Worm (Caenorhabditis elegans) whole organism, young adult: ENCODE data around the gene wdr-54.
A peak's percentile ranks its signal among the peaks of the same experiment; 100 is the strongest.

Source experiments
- B0035.1 ChIP-seq: sonication (generic microtip); optimal IDR thresholded peaks from 2 replicates; lab custom pipeline; 2016; ENCODE audit warnings: missing genetic modification characterization, mild to moderate bottlenecking, missing compliant biosample characterization, missing genotype, missing genetic modification reagents
- C06A6.2 ChIP-seq: fragments of 200-800 bp; sonication (Bioruptor generic); conservative IDR thresholded peaks from 2 replicates; pipeline ENCODE4 v1.3.6; 2022; ENCODE audit warnings: missing genetic modification characterization, missing compliant biosample characterization
- D2030.7 ChIP-seq: fragments of 200-800 bp; sonication (Bioruptor generic); IDR thresholded peaks from 2 replicates; pipeline ENCODE4 v1.3.6; 2022; ENCODE audit warnings: missing genetic modification reagents, missing genetic modification characterization, missing compliant biosample characterization
- F10E7.11 ChIP-seq: sonication (generic microtip); optimal IDR thresholded peaks from 2 replicates; lab custom pipeline; 2017; ENCODE audit warnings: mild to moderate bottlenecking, missing genetic modification characterization, moderate library complexity, missing compliant biosample characterization
- F22D6.2 ChIP-seq: sonication (generic microtip); optimal IDR thresholded peaks from 2 replicates; lab custom pipeline; 2016; ENCODE audit warnings: mild to moderate bottlenecking, missing genetic modification characterization, missing compliant biosample characterization
- F37B4.10 ChIP-seq: fragments of 200-800 bp; sonication (Bioruptor generic); IDR thresholded peaks from 2 replicates; pipeline ENCODE4 v1.3.6; 2022; ENCODE audit warnings: missing genetic modification characterization, missing compliant biosample characterization
- F55B11.4 ChIP-seq: sonication (generic microtip); optimal IDR thresholded peaks from 2 replicates; lab custom pipeline; 2016; ENCODE audit warnings: missing compliant biosample characterization, missing genetic modification characterization, borderline replicate concordance; ENCODE audit not compliant: insufficient read depth
- F57A8.1 ChIP-seq: fragments of 200-800 bp; sonication (Bioruptor generic); optimal IDR thresholded peaks from 2 replicates; lab custom pipeline; 2018; ENCODE audit warnings: mild to moderate bottlenecking, missing genetic modification characterization, moderate library complexity, missing compliant biosample characterization
- T07F8.4 ChIP-seq: sonication (generic microtip); optimal IDR thresholded peaks from 2 replicates; lab custom pipeline; 2016; ENCODE audit warnings: mild to moderate bottlenecking, missing genetic modification characterization, moderate library complexity, missing compliant biosample characterization
- Y79H2A.3 ChIP-seq: fragments of 200-800 bp; sonication (Bioruptor generic); conservative IDR thresholded peaks from 2 replicates; pipeline ENCODE4 v1.3.6; 2022; ENCODE audit warnings: missing genetic modification reagents, missing genetic modification characterization, missing compliant biosample characterization
- Y95B8A.8 ChIP-seq: fragments of 200-800 bp; sonication (Bioruptor generic); IDR thresholded peaks from 2 replicates; pipeline ENCODE4 v1.3.6; 2022; ENCODE audit warnings: missing genetic modification reagents, missing genetic modification characterization, missing compliant biosample characterization
- ZK185.1 ChIP-seq: sonication (generic microtip); optimal IDR thresholded peaks from 2 replicates; lab custom pipeline; 2016; ENCODE audit warnings: mild to moderate bottlenecking, missing genetic modification characterization, missing compliant biosample characterization; ENCODE audit not compliant: poor library complexity, severe bottlenecking
- ama-1 ChIP-seq, 3 experiments: fragments of 150-350 bp in 1 of 3; sonication (generic microtip) in 2 of 3; optimal IDR thresholded peaks; 2 replicates each; lab custom pipeline; 2014 to 2018; ENCODE audit warnings: missing biosample characterization in 2 of 3, missing genetic modification characterization in 2 of 3, missing genetic modification reagents in 2 of 3
- atf-7 ChIP-seq: sonication (generic microtip); optimal IDR thresholded peaks from 2 replicates; lab custom pipeline; 2017; ENCODE audit warnings: mild to moderate bottlenecking, missing genetic modification characterization, missing compliant biosample characterization
- attf-5 ChIP-seq: fragments of 200-800 bp; sonication (Bioruptor generic); optimal IDR thresholded peaks from 2 replicates; lab custom pipeline; 2018; ENCODE audit warnings: mild to moderate bottlenecking, missing genetic modification characterization, missing compliant biosample characterization
- ccch-3 ChIP-seq: fragments of 200-800 bp; sonication (Bioruptor generic); optimal IDR thresholded peaks from 2 replicates; lab custom pipeline; 2018; ENCODE audit warnings: mild to moderate bottlenecking, missing genetic modification characterization, missing compliant biosample characterization
- ceh-100 ChIP-seq: fragments of 200-800 bp; sonication (Bioruptor generic); IDR thresholded peaks from 2 replicates; pipeline ENCODE4 v1.3.6; 2022; ENCODE audit warnings: missing genetic modification reagents, missing genetic modification characterization, missing compliant biosample characterization
- ceh-79 ChIP-seq: sonication (generic microtip); optimal IDR thresholded peaks from 2 replicates; lab custom pipeline; 2017; ENCODE audit warnings: mild to moderate bottlenecking, missing genetic modification characterization, missing compliant biosample characterization
- ceh-91 ChIP-seq: fragments of 200-800 bp; sonication (Bioruptor generic); IDR thresholded peaks from 2 replicates; pipeline ENCODE4 v1.3.6; 2022; ENCODE audit warnings: missing genetic modification reagents, missing genetic modification characterization, missing compliant biosample characterization
- dpff-1 ChIP-seq: sonication (generic microtip); optimal IDR thresholded peaks from 2 replicates; lab custom pipeline; 2017; ENCODE audit warnings: mild to moderate bottlenecking, missing genetic modification characterization, missing compliant biosample characterization
- egl-44 ChIP-seq: fragments of 200-800 bp; sonication (Bioruptor generic); IDR thresholded peaks from 2 replicates; pipeline ENCODE4 v1.3.6; 2022; ENCODE audit warnings: missing genetic modification reagents, missing genetic modification characterization, missing compliant biosample characterization
- egrh-3 ChIP-seq: fragments of 200-800 bp; sonication (Bioruptor generic); IDR thresholded peaks from 2 replicates; pipeline ENCODE4 v1.3.6; 2022; ENCODE audit warnings: missing genetic modification reagents, missing genetic modification characterization, missing compliant biosample characterization
- ekl-4 ChIP-seq: fragments of 200-800 bp; sonication (Bioruptor generic); IDR thresholded peaks from 2 replicates; pipeline ENCODE4 v1.3.6; 2022; ENCODE audit warnings: missing genetic modification reagents, missing genetic modification characterization, missing compliant biosample characterization
- fkh-3 ChIP-seq: sonication (generic microtip); optimal IDR thresholded peaks from 2 replicates; lab custom pipeline; 2016; ENCODE audit warnings: mild to moderate bottlenecking, missing genetic modification characterization, missing compliant biosample characterization
- gei-17 ChIP-seq: fragments of 200-800 bp; sonication (Bioruptor generic); optimal IDR thresholded peaks from 2 replicates; lab custom pipeline; 2018; ENCODE audit warnings: mild to moderate bottlenecking, missing genetic modification characterization, missing compliant biosample characterization
- him-1 ChIP-seq: sonication (generic microtip); optimal IDR thresholded peaks from 2 replicates; lab custom pipeline; 2016; ENCODE audit warnings: missing genotype, missing genetic modification reagents, missing genetic modification characterization, missing compliant biosample characterization
- hlh-12 ChIP-seq: sonication (generic microtip); optimal IDR thresholded peaks from 2 replicates; lab custom pipeline; 2016; ENCODE audit warnings: missing genetic modification characterization, missing compliant biosample characterization
- lin-40 ChIP-seq: sonication (generic microtip); optimal IDR thresholded peaks from 2 replicates; lab custom pipeline; 2016; ENCODE audit warnings: missing genetic modification characterization, mild to moderate bottlenecking, missing compliant biosample characterization, missing genotype, missing genetic modification reagents
- madf-10 ChIP-seq: sonication (generic microtip); optimal IDR thresholded peaks from 2 replicates; lab custom pipeline; 2016; ENCODE audit warnings: mild to moderate bottlenecking, missing genetic modification characterization, missing compliant biosample characterization
- madf-6 ChIP-seq: fragments of 200-800 bp; sonication (Bioruptor generic); IDR thresholded peaks from 2 replicates; pipeline ENCODE4 v1.3.6; 2022; ENCODE audit warnings: missing genetic modification reagents, missing genetic modification characterization, missing compliant biosample characterization
- madf-8 ChIP-seq: fragments of 200-800 bp; sonication (Bioruptor generic); conservative IDR thresholded peaks from 2 replicates; pipeline ENCODE4 v1.3.6; 2022; ENCODE audit warnings: missing genetic modification reagents, missing genetic modification characterization, missing compliant biosample characterization
- mel-28 ChIP-seq: sonication (generic microtip); optimal IDR thresholded peaks from 2 replicates; lab custom pipeline; 2016; ENCODE audit warnings: borderline replicate concordance, mild to moderate bottlenecking, missing genetic modification characterization, missing compliant biosample characterization
- nhr-120 ChIP-seq: fragments of 200-800 bp; sonication (Bioruptor generic); IDR thresholded peaks from 2 replicates; pipeline ENCODE4 v1.3.6; 2022; ENCODE audit warnings: missing genetic modification characterization, missing compliant biosample characterization
- nhr-90 ChIP-seq: sonication (generic microtip); optimal IDR thresholded peaks from 2 replicates; lab custom pipeline; 2016; ENCODE audit warnings: missing genotype, mild to moderate bottlenecking, missing genetic modification characterization, missing compliant biosample characterization
- rcor-1 ChIP-seq: fragments of 200-800 bp; sonication (Bioruptor generic); IDR thresholded peaks from 2 replicates; pipeline ENCODE4 v1.3.6; 2022; ENCODE audit warnings: missing genetic modification reagents, missing genetic modification characterization, missing compliant biosample characterization
- rec-8 ChIP-seq, 2 experiments: sonication (generic microtip); optimal IDR thresholded peaks; 2 replicates each; lab custom pipeline; 2016; ENCODE audit warnings: mild to moderate bottlenecking in 2 of 2, missing genetic modification characterization in 2 of 2, missing genetic modification reagents in 2 of 2, missing genotype in 2 of 2, missing biosample characterization in 1 of 2, missing compliant biosample characterization in 1 of 2, moderate library complexity in 1 of 2
- sea-2 ChIP-seq: fragments of 200-800 bp; sonication (Bioruptor generic); IDR thresholded peaks from 2 replicates; pipeline ENCODE4 v1.3.6; 2022; ENCODE audit warnings: missing genetic modification characterization, missing compliant biosample characterization
- snpc-1.3 ChIP-seq: sonication (generic microtip); optimal IDR thresholded peaks from 2 replicates; lab custom pipeline; 2017; ENCODE audit warnings: missing genetic modification characterization, mild to moderate bottlenecking, missing compliant biosample characterization, antibody characterized with exemption, moderate library complexity, missing genotype, missing genetic modification reagents; ENCODE audit not compliant: insufficient read depth
- sptf-2 ChIP-seq: fragments of 200-800 bp; sonication (Bioruptor generic); optimal IDR thresholded peaks from 2 replicates; lab custom pipeline; 2018; ENCODE audit warnings: mild to moderate bottlenecking, missing genetic modification characterization, missing compliant biosample characterization
- tlf-1 ChIP-seq: fragments of 200-800 bp; sonication (Bioruptor generic); optimal IDR thresholded peaks from 2 replicates; lab custom pipeline; 2018; ENCODE audit warnings: mild to moderate bottlenecking, missing genetic modification characterization, missing compliant biosample characterization
- unc-62 ChIP-seq: fragments of 150-350 bp; optimal IDR thresholded peaks from 2 replicates; lab custom pipeline; 2014; ENCODE audit warnings: missing biosample characterization, missing genetic modification reagents, missing genetic modification characterization
- xnd-1 ChIP-seq: sonication (generic microtip); optimal IDR thresholded peaks from 2 replicates; lab custom pipeline; 2016; ENCODE audit warnings: missing genotype, missing genetic modification reagents, missing genetic modification characterization, missing compliant biosample characterization
- zfh-2 ChIP-seq: fragments of 200-800 bp; sonication (Bioruptor generic); conservative IDR thresholded peaks from 2 replicates; pipeline ENCODE4 v1.3.6; 2022; ENCODE audit warnings: missing genetic modification reagents, missing genetic modification characterization, missing compliant biosample characterization
- ztf-25 ChIP-seq: fragments of 200-800 bp; sonication (Bioruptor generic); IDR thresholded peaks from 2 replicates; pipeline ENCODE4 v1.3.6; 2022; ENCODE audit warnings: missing genetic modification reagents, missing genetic modification characterization, missing compliant biosample characterization

Gene wdr-54

DNA sequence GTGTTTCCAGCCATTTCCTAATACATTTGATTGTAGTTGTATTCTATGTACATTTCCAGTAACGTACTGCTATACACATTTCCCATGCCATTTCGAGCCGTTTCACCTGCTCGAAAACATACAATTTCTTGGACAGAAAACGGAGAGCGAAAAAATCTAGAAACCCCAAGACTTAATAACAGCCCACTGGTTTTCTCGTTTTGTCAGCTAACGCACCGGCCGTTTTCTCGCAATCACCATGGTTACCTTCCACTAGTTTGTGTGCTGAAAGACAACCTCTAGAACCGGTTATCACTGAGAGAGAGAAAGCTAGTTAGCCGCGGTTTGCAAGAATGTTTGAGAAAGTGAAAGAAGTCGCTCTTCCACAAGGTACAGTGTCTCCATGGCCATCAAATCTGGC is 1.5 kb downstream of the wdr-54 start:
- TF ChIP-seq ceh-100 (GFP tag; lab: Robert Waterston, UW) (no peak), T07F8.4 (tag; lab: Kevin White, UChicago) (no peak), F37B4.10 (GFP tag; lab: Robert Waterston, UW) (no peak), fkh-3 (no peak), madf-8 (GFP tag; lab: Robert Waterston, UW) (no peak), sea-2 (GFP tag; lab: Robert Waterston, UW) (no peak), ccch-3 (GFP tag; lab: Kevin White, UChicago) (no peak), rcor-1 (GFP tag; lab: Robert Waterston, UW) (no peak), atf-7 (tag; lab: Kevin White, UChicago) (no peak), lin-40 (tag; lab: Kevin White, UChicago) (no peak), F10E7.11 (no peak), madf-10 (tag; lab: Kevin White, UChicago) (no peak), dpff-1 (no peak), F57A8.1 (GFP tag; lab: Kevin White, UChicago) (no peak), nhr-120 (no peak), nhr-90 (no peak), tlf-1 (GFP tag; lab: Kevin White, UChicago) (no peak), unc-62 (GFP tag; lab: Kevin White, UChicago) (no peak)

DNA sequence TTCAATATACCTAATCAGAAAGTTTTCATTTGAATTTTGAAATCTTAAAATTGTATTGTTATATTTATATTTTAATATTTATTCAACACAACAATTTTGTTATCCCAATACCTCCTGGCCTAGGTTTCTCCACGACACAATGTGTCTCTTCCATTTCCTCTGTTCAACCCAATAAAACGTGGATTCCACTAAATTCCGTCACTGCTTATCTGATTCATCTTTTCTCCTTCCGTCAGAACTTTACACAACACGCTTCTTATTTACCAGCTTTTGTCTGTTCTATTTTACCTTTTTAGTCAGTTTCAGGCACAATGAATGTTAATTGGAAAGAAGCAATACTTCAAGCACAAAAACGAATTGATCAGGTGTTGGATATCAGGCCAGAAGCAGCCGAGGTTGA is 5.8 kb downstream of the wdr-54 start, which contains the start of gene F39H12.1:
Gene F39H12.1, plus strand, starts transcription at position 301 of the 400 bp plus-strand sequence.
- TF ChIP-seq F22D6.2 (tag; lab: Kevin White, UChicago) (no peak), ama-1 (optimal IDR thresholded peaks at IDR 0.05; lab: Kevin White, UChicago) (no peak), ama-1 (GFP tag; optimal IDR thresholded peaks at IDR 0.05; lab: Kevin White, UChicago) (no peak), sptf-2 (GFP tag; lab: Kevin White, UChicago) (no peak)

DNA sequence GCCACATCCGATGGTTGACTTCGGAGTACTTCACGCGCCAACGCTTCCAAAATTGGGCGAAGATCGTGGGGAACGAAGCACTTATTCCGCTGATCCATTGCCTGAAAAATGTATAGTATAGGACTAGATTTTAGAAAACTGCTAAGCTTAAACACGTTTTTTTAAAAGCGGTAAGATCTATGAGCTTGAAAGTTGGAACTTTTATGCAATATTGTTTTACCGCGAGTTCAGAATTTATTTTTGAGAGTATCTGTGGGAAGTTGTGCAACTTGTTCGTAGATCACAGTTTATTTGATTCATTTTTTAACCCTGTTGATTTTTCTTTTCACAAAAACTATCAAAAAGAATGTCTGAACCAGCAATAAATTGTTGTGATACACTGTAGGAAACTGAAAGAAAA is 12.7 kb downstream of the wdr-54 start, which contains the start of gene F39H12.3:
Gene F39H12.3, minus strand, starts transcription at position 101 of the 400 bp plus-strand sequence.
- TF ChIP-seq D2030.7 (no peak), F55B11.4 (tag; lab: Kevin White, UChicago) (no peak), atf-7 (tag; lab: Kevin White, UChicago) (no peak), rec-8 (tag; optimal IDR thresholded peaks at IDR 0.05; lab: Kevin White, UChicago) (no peak), ceh-79 (tag; lab: Kevin White, UChicago) (no peak), egl-44 (GFP tag; lab: Robert Waterston, UW) (no peak), ceh-91 (no peak), snpc-1.3 (tag; lab: Kevin White, UChicago) (no peak), C06A6.2 (GFP tag; lab: Robert Waterston, UW) (no peak)
- TF ChIP-seq, all 124 proteins: peak for 0

DNA sequence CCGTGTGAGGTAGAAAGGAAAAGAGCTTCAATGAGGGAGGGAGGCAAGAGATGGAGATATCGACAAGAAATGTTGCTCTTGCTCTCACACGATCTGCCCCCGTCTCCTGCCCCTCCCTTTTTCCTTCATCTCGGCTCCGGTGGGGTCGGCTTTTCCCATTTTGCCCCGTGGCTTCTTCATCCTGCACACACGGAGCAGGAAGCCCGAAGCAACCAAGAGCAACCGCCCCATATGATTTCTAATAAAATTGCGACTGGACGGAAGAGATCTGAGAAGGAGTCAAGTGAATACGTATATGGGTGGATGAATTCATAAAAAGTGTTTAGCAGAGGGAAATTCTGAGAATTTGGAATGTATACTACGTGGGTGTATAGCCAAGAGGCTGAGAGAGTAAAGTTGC is 15.9 kb downstream of the wdr-54 start:
- TF ChIP-seq hlh-12 (tag; lab: Kevin White, UChicago): no peak
- no peak for TF ChIP-seq madf-6 (GFP tag; lab: Robert Waterston, UW)
- TF ChIP-seq tlf-1 (GFP tag; lab: Kevin White, UChicago): no peak
- no peak for TF ChIP-seq mel-28 (tag; lab: Kevin White, UChicago)
- TF ChIP-seq egrh-3 (GFP tag; lab: Robert Waterston, UW): peak; percentile 14; the same call in 1 of the 2 replicates
- no peak for TF ChIP-seq xnd-1
- no peak for TF ChIP-seq ZK185.1 (tag; lab: Kevin White, UChicago)
- TF ChIP-seq gei-17: no peak
- no peak for TF ChIP-seq F10E7.11
- TF ChIP-seq ceh-79 (tag; lab: Kevin White, UChicago): no peak
- TF ChIP-seq ztf-25 (GFP tag; lab: Robert Waterston, UW): no peak
- TF ChIP-seq Y95B8A.8: no peak
- peak; percentile 94 for TF ChIP-seq zfh-2 (GFP tag; lab: Robert Waterston, UW)
- TF ChIP-seq him-1: no peak
- TF ChIP-seq attf-5: no peak
- no peak for TF ChIP-seq Y79H2A.3 (GFP tag; lab: Robert Waterston, UW)
- TF ChIP-seq ekl-4: no peak
- TF ChIP-seq B0035.1: no peak
- TF ChIP-seq C06A6.2 (GFP tag; lab: Robert Waterston, UW): no peak
